Worm (Caenorhabditis elegans): ENCODE results near the gene mdt-4.

DNA sequence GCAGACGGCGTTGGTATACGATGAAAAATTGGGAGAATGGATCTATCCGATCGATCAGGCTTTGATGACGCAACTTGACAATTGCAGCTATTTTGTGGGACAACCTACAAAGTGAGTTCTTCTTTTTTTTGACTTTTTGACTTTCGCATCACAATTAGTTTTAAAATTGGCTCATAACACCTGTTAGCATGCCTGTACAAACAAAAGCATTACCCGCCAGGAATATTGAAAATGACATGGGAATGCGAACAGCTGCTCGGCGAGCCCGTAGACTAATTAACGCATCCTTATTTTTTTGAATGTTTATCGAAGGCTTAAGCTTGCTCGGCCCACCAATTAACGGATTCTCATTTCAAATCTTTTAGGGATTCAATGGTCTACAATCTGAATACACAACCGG, 43.5 kb upstream of the mdt-4 start:
- no peak for TF ChIP-seq athp-1 (tag; optimal IDR thresholded peaks at IDR 0.05)
- TF ChIP-seq hmg-1.2 (GFP tag; IDR thresholded peaks at IDR 0.05), result no peak
- no peak for TF ChIP-seq madf-8 (GFP tag; conservative IDR thresholded peaks at IDR 0.05)
- no peak for TF ChIP-seq bed-1 (GFP tag; IDR thresholded peaks at IDR 0.05)
- no peak for TF ChIP-seq nfya-1 (tag; optimal IDR thresholded peaks at IDR 0.05; ENCODE audit: borderline replicate concordance, insufficient read depth)
- TF ChIP-seq attf-5 (GFP tag; optimal IDR thresholded peaks at IDR 0.05), result no peak
- no peak for TF ChIP-seq pha-4 (tag; optimal IDR thresholded peaks at IDR 0.05)
- TF ChIP-seq lin-35 (GFP tag; optimal IDR thresholded peaks at IDR 0.05), result no peak
- no peak for TF ChIP-seq ceh-40 (GFP tag; IDR thresholded peaks at IDR 0.05)
- no peak for TF ChIP-seq lir-1 (GFP tag; conservative IDR thresholded peaks at IDR 0.05)
- TF ChIP-seq somi-1 (GFP tag; optimal IDR thresholded peaks at IDR 0.05), result no peak
- TF ChIP-seq F57C9.4 (tag; optimal IDR thresholded peaks at IDR 0.05), result no peak
